Worm (Caenorhabditis elegans): ENCODE results near the gene nhr-40.
A peak's percentile ranks its signal among the peaks of the same experiment; 100 is the strongest.

Gene nhr-40

DNA sequence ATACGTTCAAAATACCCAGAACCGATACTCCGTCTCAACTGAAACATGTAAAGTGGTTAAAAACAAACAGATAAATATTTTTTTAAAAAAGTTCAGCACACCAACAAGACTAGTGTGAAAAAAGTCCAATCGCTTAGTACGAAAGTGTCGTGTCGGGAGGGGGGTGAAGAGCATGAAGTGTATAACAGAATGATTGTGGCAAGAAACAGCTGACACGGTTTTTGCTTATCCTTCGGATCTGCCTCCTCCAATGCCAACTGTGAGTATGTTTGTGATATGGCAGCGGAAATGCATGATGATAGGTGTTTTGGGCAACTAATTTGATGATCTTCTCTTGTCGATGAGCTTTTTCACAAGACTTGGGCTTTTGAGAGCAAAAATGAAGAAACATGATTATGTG, 26.5 kb downstream of the nhr-40 start (continued):
- no peak for TF ChIP-seq ces-1 (GFP tag; optimal IDR thresholded peaks at IDR 0.05)
- TF ChIP-seq ceh-63 (GFP tag; optimal IDR thresholded peaks at IDR 0.05) = no peak
- peak; percentile 95 for TF ChIP-seq pag-3 (tag; optimal IDR thresholded peaks at IDR 0.05; ENCODE audit: borderline replicate concordance, insufficient read depth)
- peak; percentile 38 for TF ChIP-seq unc-130 (tag; optimal IDR thresholded peaks at IDR 0.05)
- TF ChIP-seq xbp-1 (tag; optimal IDR thresholded peaks at IDR 0.05) = no peak
- no peak for TF ChIP-seq ama-1 (optimal IDR thresholded peaks at IDR 0.05)
- TF ChIP-seq snpc-4 (tag; optimal IDR thresholded peaks at IDR 0.05) = no peak
- TF ChIP-seq lin-35 (GFP tag; optimal IDR thresholded peaks at IDR 0.05) = no peak
- no peak for TF ChIP-seq fos-1 (tag; optimal IDR thresholded peaks at IDR 0.05)
- TF ChIP-seq unc-62 (GFP tag; optimal IDR thresholded peaks at IDR 0.05) = no peak
- TF ChIP-seq swsn-7 (tag; optimal IDR thresholded peaks at IDR 0.05) = no peak
- no peak for TF ChIP-seq tlp-1 (tag; optimal IDR thresholded peaks at IDR 0.05)

DNA sequence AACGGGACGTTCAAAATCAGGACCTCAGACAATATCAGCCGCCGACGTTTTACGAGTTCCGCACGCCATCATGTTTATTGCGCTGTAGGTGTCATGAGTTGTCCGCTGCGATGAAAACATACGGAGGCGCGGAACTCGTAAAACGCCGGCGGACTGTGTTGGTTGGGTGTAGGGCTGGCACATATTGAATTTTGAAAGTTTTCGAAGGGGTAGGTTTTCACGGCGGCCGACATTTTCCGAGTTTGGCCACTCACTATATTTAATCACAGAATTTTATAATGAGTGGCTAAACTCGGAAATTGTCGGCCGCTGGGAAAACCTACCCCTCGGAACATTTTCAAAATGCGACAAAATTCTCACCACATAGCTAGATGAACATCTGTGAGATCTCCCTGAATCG, 32.4 kb downstream of the nhr-40 start:
- TF ChIP-seq tbx-2 (tag; optimal IDR thresholded peaks at IDR 0.05) (no peak), fkh-8 (tag; optimal IDR thresholded peaks at IDR 0.05) (no peak), nhr-71 (tag; optimal IDR thresholded peaks at IDR 0.05) (no peak), jun-1 (tag; optimal IDR thresholded peaks at IDR 0.05) (no peak), sptf-1 (tag; optimal IDR thresholded peaks at IDR 0.05) (no peak), nhr-85 (tag) (no peak)

DNA sequence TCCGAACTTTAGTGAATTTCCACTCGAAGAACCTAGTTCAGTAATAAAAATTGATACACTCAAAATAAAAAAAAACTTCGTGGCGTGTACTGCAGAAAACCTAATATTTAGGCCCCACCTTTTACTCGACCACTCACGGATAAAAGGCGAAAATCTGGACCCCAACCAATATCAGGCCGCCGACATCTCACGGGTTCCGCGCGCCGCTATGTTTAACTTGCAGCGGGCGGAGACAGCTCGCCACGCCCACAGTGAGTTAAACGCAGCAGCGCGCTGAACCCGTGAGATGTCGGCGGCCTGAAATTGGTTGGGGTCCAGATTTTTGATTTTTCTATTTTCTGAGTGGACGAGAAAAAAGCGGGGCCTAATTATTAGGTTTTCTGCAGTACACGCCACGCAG, 39.1 kb downstream of the nhr-40 start:
- TF ChIP-seq aly-2 (tag; optimal IDR thresholded peaks at IDR 0.05) (no peak), snu-23 (GFP tag; optimal IDR thresholded peaks at IDR 0.05) (no peak), mef-2 (tag; optimal IDR thresholded peaks at IDR 0.05) (no peak), Y116A8C.19 (tag; optimal IDR thresholded peaks at IDR 0.05; ENCODE audit: borderline replicate concordance) (no peak), sox-4 (tag; optimal IDR thresholded peaks at IDR 0.05) (no peak), elt-2 (tag; optimal IDR thresholded peaks at IDR 0.05) (no peak)

DNA sequence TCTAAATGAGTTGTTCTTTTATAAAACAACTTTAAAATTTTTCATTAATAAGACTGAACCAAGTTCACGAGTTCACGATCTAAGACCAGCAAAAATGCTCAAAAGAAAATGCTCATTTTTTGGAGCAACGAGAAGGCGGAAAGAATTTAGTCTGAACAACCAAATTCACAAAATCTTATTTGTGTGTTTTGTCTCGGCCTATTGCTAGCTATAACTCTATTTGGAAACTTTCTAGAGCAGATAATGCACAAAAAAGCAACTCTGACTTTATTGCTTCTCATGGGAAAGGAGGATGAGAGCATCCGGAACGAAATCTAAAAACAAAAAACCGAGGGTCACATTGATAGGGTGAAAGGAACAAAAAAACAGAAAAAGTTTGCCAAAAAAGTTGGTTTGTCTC, 46.8 kb downstream of the nhr-40 start:
- TF ChIP-seq pqm-1 (tag; optimal IDR thresholded peaks at IDR 0.05) (no peak), ztf-11 (tag; optimal IDR thresholded peaks at IDR 0.05) (no peak), ces-1 (GFP tag; optimal IDR thresholded peaks at IDR 0.05) (peak; percentile 25), nhr-20 (tag; optimal IDR thresholded peaks at IDR 0.05) (no peak), ceh-88 (GFP tag; IDR thresholded peaks at IDR 0.05) (no peak), fkh-10 (GFP tag; optimal IDR thresholded peaks at IDR 0.05) (peak; percentile 66), egl-13 (tag; optimal IDR thresholded peaks at IDR 0.05) (no peak)

DNA sequence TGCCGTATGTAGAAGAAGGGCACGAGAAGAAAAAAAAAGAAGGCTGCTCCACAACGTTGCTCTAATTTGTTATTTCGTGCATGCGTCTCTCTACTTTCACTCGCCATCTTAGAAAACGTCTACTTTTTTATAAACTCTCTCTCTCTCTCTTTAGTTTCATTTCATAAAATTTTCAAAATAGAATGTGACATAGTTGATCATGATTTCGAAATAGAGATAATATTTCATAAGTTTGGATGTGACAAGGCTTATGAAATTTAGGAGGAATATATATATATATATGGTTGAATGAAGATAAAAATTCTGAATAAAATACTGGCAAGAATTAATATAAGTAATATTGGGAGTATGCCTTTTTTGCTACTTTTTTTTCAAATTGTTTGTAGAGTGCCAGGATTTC, 47.3 kb downstream of the nhr-40 start:
- TF ChIP-seq ceh-82 (tag; optimal IDR thresholded peaks at IDR 0.05) = peak in 1 of 3 experiments; percentile 12
- TF ChIP-seq pag-3 (tag; optimal IDR thresholded peaks at IDR 0.05; ENCODE audit: borderline replicate concordance, insufficient read depth) = no peak
- peak; percentile 0 for TF ChIP-seq nhr-71 (tag; optimal IDR thresholded peaks at IDR 0.05)
- TF ChIP-seq fkh-8 (tag; optimal IDR thresholded peaks at IDR 0.05) = peak; percentile 11
- TF ChIP-seq lsy-2 (tag; optimal IDR thresholded peaks at IDR 0.05) = peak in 1 of 2 experiments; percentile 25
- TF ChIP-seq skn-1 (tag; optimal IDR thresholded peaks at IDR 0.05) = peak; percentile 86
- TF ChIP-seq sptf-1 (tag; optimal IDR thresholded peaks at IDR 0.05) = no peak
- TF ChIP-seq lin-14 (GFP tag; optimal IDR thresholded peaks at IDR 0.05) = peak; percentile 31

DNA sequence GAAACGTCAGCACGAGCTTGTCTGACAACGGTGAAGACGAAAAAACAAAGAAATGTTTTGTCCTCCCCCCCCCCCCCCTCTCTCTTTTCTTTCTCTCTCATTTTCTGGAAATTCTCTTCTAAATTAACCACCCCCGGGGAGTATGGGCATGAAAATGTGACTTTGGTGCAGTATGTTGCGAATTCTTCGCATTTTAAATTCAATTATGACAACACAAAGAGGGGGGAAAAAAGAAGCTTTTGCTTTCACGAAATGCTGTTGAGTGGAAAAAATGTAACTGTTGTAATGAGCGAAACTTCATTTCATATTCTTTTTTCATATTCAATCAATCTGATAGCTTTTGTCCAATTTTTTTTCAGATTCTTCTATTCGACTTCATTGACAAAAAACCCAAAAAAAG, 60.5 kb downstream of the nhr-40 start:
- no peak for TF ChIP-seq lsy-2 (tag; optimal IDR thresholded peaks at IDR 0.05)
- TF ChIP-seq lin-14 (GFP tag; optimal IDR thresholded peaks at IDR 0.05) = peak; percentile 75
- TF ChIP-seq aly-2 (tag; optimal IDR thresholded peaks at IDR 0.05) = no peak
- no peak for TF ChIP-seq nhr-90 (tag; optimal IDR thresholded peaks at IDR 0.05; ENCODE audit: poor library complexity)
- TF ChIP-seq unc-62 (GFP tag; optimal IDR thresholded peaks at IDR 0.05) = no peak
- TF ChIP-seq zag-1 (tag; optimal IDR thresholded peaks at IDR 0.05) = peak; percentile 32
- TF ChIP-seq snu-23 (GFP tag; optimal IDR thresholded peaks at IDR 0.05) = no peak
- TF ChIP-seq efl-1 (optimal IDR thresholded peaks at IDR 0.05) = no peak
- TF ChIP-seq efl-1 (GFP tag; optimal IDR thresholded peaks at IDR 0.05 in 1 of 2) = peak in 1 of 2 experiments; percentile 31
- TF ChIP-seq fkh-4 (tag; optimal IDR thresholded peaks at IDR 0.05; ENCODE audit: borderline replicate concordance) = no peak

Measured in whole organism, L1 larva.